Fruit fly (Drosophila melanogaster) whole organism, embryonic: ENCODE data around the gene Gs2.

Experiments
- CG10274 ChIP-seq: fragments of 200-800 bp; sonication (Bioruptor generic); optimal IDR thresholded peaks from 3 replicates; lab custom pipeline; 2017; ENCODE audit warnings: missing biosample characterization, mild to moderate bottlenecking, missing genetic modification characterization
- CG10366 ChIP-seq: fragments of 200-800 bp; sonication (Bioruptor generic); IDR thresholded peaks from 2 replicates; pipeline ENCODE4 v1.3.6; 2022; ENCODE audit warnings: missing biosample characterization, missing genetic modification characterization
- CG11085 ChIP-seq: fragments of 200-800 bp; sonication (Bioruptor generic); IDR thresholded peaks from 2 replicates; pipeline ENCODE4 v1.3.6; 2022; ENCODE audit warnings: missing biosample characterization, missing genetic modification characterization
- CG13424 ChIP-seq: fragments of 200-800 bp; sonication (Bioruptor generic); optimal IDR thresholded peaks from 2 replicates; lab custom pipeline; 2019; ENCODE audit warnings: missing biosample characterization, mild to moderate bottlenecking, missing genetic modification characterization, moderate library complexity
- CG13624 ChIP-seq: fragments of 200-800 bp; sonication (Bioruptor generic); optimal IDR thresholded peaks from 2 replicates; lab custom pipeline; 2016; ENCODE audit warnings: missing biosample characterization, missing genetic modification characterization
- CG14050 ChIP-seq: fragments of 200-800 bp; sonication (Bioruptor generic); IDR thresholded peaks from 3 replicates; pipeline ENCODE4 v1.3.6; 2022; ENCODE audit warnings: missing biosample characterization, missing genetic modification characterization
- CG14710 ChIP-seq: fragments of 200-800 bp; sonication (Bioruptor generic); optimal IDR thresholded peaks from 3 replicates; lab custom pipeline; 2019; ENCODE audit warnings: missing biosample characterization, mild to moderate bottlenecking, missing genetic modification characterization, moderate library complexity
- CG1647 ChIP-seq: fragments of 200-800 bp; sonication (Bioruptor generic); optimal IDR thresholded peaks from 3 replicates; lab custom pipeline; 2016; ENCODE audit warnings: missing biosample characterization, missing genetic modification characterization
- CG17186 ChIP-seq: fragments of 200-800 bp; sonication (Bioruptor generic); optimal IDR thresholded peaks from 3 replicates; lab custom pipeline; 2017; ENCODE audit warnings: missing biosample characterization, missing genetic modification reagents, missing genetic modification characterization
- CG17361 ChIP-seq: fragments of 200-800 bp; sonication (Bioruptor generic); IDR thresholded peaks from 3 replicates; pipeline ENCODE4 v1.3.6; 2022; ENCODE audit warnings: missing biosample characterization, missing genetic modification characterization
- CG2712 ChIP-seq: fragments of 200-800 bp; optimal IDR thresholded peaks from 3 replicates; lab custom pipeline; 2019; ENCODE audit warnings: missing biosample characterization, mild to moderate bottlenecking, missing genetic modification characterization, moderate library complexity
- CG31388 ChIP-seq: fragments of 200-800 bp; sonication (Bioruptor generic); optimal IDR thresholded peaks from 2 replicates; lab custom pipeline; 2016; ENCODE audit warnings: missing biosample characterization, missing genetic modification characterization
- CG32532 ChIP-seq: fragments of 200-800 bp; sonication (Bioruptor generic); IDR thresholded peaks from 2 replicates; pipeline ENCODE4 v1.3.6; 2022; ENCODE audit warnings: missing biosample characterization, missing genetic modification characterization
- CG4707 ChIP-seq: fragments of 200-800 bp; sonication (Bioruptor generic); optimal IDR thresholded peaks from 2 replicates; lab custom pipeline; 2018; ENCODE audit warnings: missing biosample characterization, mild to moderate bottlenecking, missing genetic modification characterization, moderate library complexity
- CG6683 ChIP-seq: fragments of 200-800 bp; sonication (Bioruptor generic); optimal IDR thresholded peaks from 2 replicates; lab custom pipeline; 2017; ENCODE audit warnings: missing biosample characterization, mild to moderate bottlenecking, missing genetic modification characterization, missing genetic modification reagents
- CG7357 ChIP-seq: fragments of 200-800 bp; sonication (Bioruptor generic); IDR thresholded peaks from 3 replicates; pipeline ENCODE4 v1.3.6; 2022; ENCODE audit warnings: missing biosample characterization, missing genetic modification characterization
- CG7745 ChIP-seq: fragments of 200-800 bp; sonication (Bioruptor generic); optimal IDR thresholded peaks from 2 replicates; lab custom pipeline; 2018; ENCODE audit warnings: missing biosample characterization, mild to moderate bottlenecking, missing genetic modification characterization, moderate library complexity
- CG8478 ChIP-seq: fragments of >200 bp; optimal IDR thresholded peaks from 2 replicates; lab custom pipeline; 2018
- D ChIP-seq, 2 experiments: fragments of 200-800 bp in 1 of 2; fragments of >200 bp in 1 of 2; sonication (Bioruptor generic) in 1 of 2; optimal IDR thresholded peaks; 2 replicates in 1 of 2; 3 replicates in 1 of 2; lab custom pipeline; 2017; ENCODE audit warnings: mild to moderate bottlenecking in 1 of 2, missing biosample characterization in 1 of 2, missing genetic modification characterization in 1 of 2, missing genetic modification reagents in 1 of 2
- Deaf1 ChIP-seq: fragments of 200-800 bp; optimal IDR thresholded peaks from 3 replicates; lab custom pipeline; 2019; ENCODE audit warnings: missing biosample characterization, mild to moderate bottlenecking, missing genetic modification characterization, moderate library complexity
- Dref ChIP-seq: fragments of 200-800 bp; sonication (Bioruptor generic); IDR thresholded peaks from 2 replicates; pipeline ENCODE4 v1.3.6; 2022; ENCODE audit warnings: missing biosample characterization, missing genetic modification characterization
- Eip74EF ChIP-seq, 2 experiments: fragments of 200-800 bp in 1 of 2; fragments of >200 bp in 1 of 2; sonication (Bioruptor generic) in 1 of 2; optimal IDR thresholded peaks; 2 replicates each; lab custom pipeline; 2017 to 2019; ENCODE audit warnings: missing biosample characterization in 2 of 2, missing genetic modification characterization in 2 of 2, mild to moderate bottlenecking in 1 of 2, moderate library complexity in 1 of 2
- Hand ChIP-seq: fragments of 200-800 bp; sonication (Bioruptor generic); optimal IDR thresholded peaks from 2 replicates; lab custom pipeline; 2017; ENCODE audit warnings: mild to moderate bottlenecking, missing biosample characterization, missing genetic modification reagents, missing genetic modification characterization
- MESR4 ChIP-seq: fragments of 200-800 bp; sonication (Bioruptor generic); optimal IDR thresholded peaks from 2 replicates; lab custom pipeline; 2018; ENCODE audit warnings: missing biosample characterization, mild to moderate bottlenecking, missing genetic modification characterization, moderate library complexity
- Med ChIP-seq: fragments of 200-800 bp; sonication (Bioruptor generic); peaks from one replicate; lab custom pipeline; 2016; ENCODE audit warnings: missing biosample characterization, missing genetic modification characterization, mild to moderate bottlenecking, inconsistent platforms, moderate library complexity
- Oli ChIP-seq: fragments of 200-800 bp; sonication (Bioruptor generic); optimal IDR thresholded peaks from 2 replicates; lab custom pipeline; 2018; ENCODE audit warnings: missing biosample characterization, mild to moderate bottlenecking, missing genetic modification characterization, moderate library complexity
- Pdp1 ChIP-seq, 2 experiments: fragments of 200-800 bp; sonication (Bioruptor generic); optimal IDR thresholded peaks; 3 replicates each; lab custom pipeline; 2016; ENCODE audit warnings: missing biosample characterization in 2 of 2, missing genetic modification characterization in 2 of 2, mild to moderate bottlenecking in 1 of 2, moderate library complexity in 1 of 2
- Sox102F ChIP-seq: fragments of 200-800 bp; sonication (Bioruptor generic); optimal IDR thresholded peaks from 2 replicates; lab custom pipeline; 2018; ENCODE audit warnings: missing biosample characterization, mild to moderate bottlenecking, missing genetic modification characterization, moderate library complexity
- Sry-β ChIP-seq: fragments of 200-800 bp; sonication (Bioruptor generic); optimal IDR thresholded peaks from 2 replicates; lab custom pipeline; 2018; ENCODE audit warnings: missing biosample characterization, mild to moderate bottlenecking, missing genetic modification characterization, moderate library complexity
- Ssrp ChIP-seq: fragments of 200-800 bp; sonication (Bioruptor generic); optimal IDR thresholded peaks from 2 replicates; lab custom pipeline; 2018; ENCODE audit warnings: missing biosample characterization, mild to moderate bottlenecking, missing genetic modification characterization, moderate library complexity
- TFAM ChIP-seq: fragments of 200-800 bp; sonication (Bioruptor generic); optimal IDR thresholded peaks from 2 replicates; lab custom pipeline; 2017; ENCODE audit warnings: missing biosample characterization, missing genetic modification characterization, inconsistent platforms
- Xbp1 ChIP-seq: fragments of 200-800 bp; sonication (Bioruptor generic); optimal IDR thresholded peaks from 3 replicates; lab custom pipeline; 2016; ENCODE audit warnings: missing biosample characterization, mild to moderate bottlenecking, missing genetic modification characterization
- amos ChIP-seq: fragments of 200-800 bp; sonication (Bioruptor generic); IDR thresholded peaks from 2 replicates; pipeline ENCODE4 v1.3.6; 2022; ENCODE audit warnings: missing biosample characterization, missing genetic modification characterization; ENCODE audit not compliant: partially characterized antibody
- chm ChIP-seq: fragments of 200-800 bp; sonication (Bioruptor generic); IDR thresholded peaks from 2 replicates; pipeline ENCODE4 v1.3.6; 2022; ENCODE audit warnings: missing biosample characterization, missing genetic modification characterization
- dmrt11E ChIP-seq: fragments of 200-800 bp; sonication (Bioruptor generic); optimal IDR thresholded peaks from 3 replicates; lab custom pipeline; 2018; ENCODE audit warnings: missing biosample characterization, mild to moderate bottlenecking, missing genetic modification characterization, moderate library complexity
- fru ChIP-seq: fragments of >200 bp; optimal IDR thresholded peaks from 2 replicates; lab custom pipeline; 2017
- gcm ChIP-seq: fragments of 200-800 bp; sonication (Bioruptor generic); optimal IDR thresholded peaks from 2 replicates; lab custom pipeline; 2019; ENCODE audit warnings: missing biosample characterization, mild to moderate bottlenecking, missing genetic modification characterization, moderate library complexity
- grau ChIP-seq: fragments of 200-800 bp; optimal IDR thresholded peaks from 3 replicates; lab custom pipeline; 2019; ENCODE audit warnings: missing biosample characterization, mild to moderate bottlenecking, missing genetic modification characterization, moderate library complexity
- kni ChIP-seq: fragments of 200-800 bp; sonication (Bioruptor generic); optimal IDR thresholded peaks from 3 replicates; lab custom pipeline; 2017; ENCODE audit warnings: mild to moderate bottlenecking, missing biosample characterization, missing genetic modification reagents, missing genetic modification characterization
- knrl ChIP-seq: fragments of 200-800 bp; sonication (Bioruptor generic); IDR thresholded peaks from 3 replicates; pipeline ENCODE4 v1.3.6; 2022; ENCODE audit warnings: missing biosample characterization, missing genetic modification characterization; ENCODE audit not compliant: partially characterized antibody
- odd ChIP-seq: fragments of 200-800 bp; sonication (Bioruptor generic); optimal IDR thresholded peaks from 2 replicates; lab custom pipeline; 2017; ENCODE audit warnings: missing biosample characterization, mild to moderate bottlenecking, missing genetic modification characterization
- otp ChIP-seq: fragments of 200-800 bp; sonication (Bioruptor generic); IDR thresholded peaks from 3 replicates; pipeline ENCODE4, ENCODE4 v1.3.6; 2022; ENCODE audit warnings: missing biosample characterization, missing genetic modification characterization
- ro ChIP-seq: fragments of 200-800 bp; sonication (Bioruptor generic); IDR thresholded peaks from 2 replicates; pipeline ENCODE4 v1.3.6; 2022; ENCODE audit warnings: missing biosample characterization, missing genetic modification characterization
- row ChIP-seq: fragments of 200-800 bp; sonication (Bioruptor generic); IDR thresholded peaks from 3 replicates; pipeline ENCODE4 v1.3.6; 2022; ENCODE audit warnings: missing biosample characterization, missing genetic modification characterization
- salm ChIP-seq: fragments of 200-800 bp; sonication (Bioruptor generic); optimal IDR thresholded peaks from 2 replicates; lab custom pipeline; 2018; ENCODE audit warnings: missing biosample characterization, mild to moderate bottlenecking, missing genetic modification characterization
- sens ChIP-seq: fragments of 200-800 bp; sonication (Bioruptor generic); peaks from one replicate; lab custom pipeline; 2016; ENCODE audit warnings: missing biosample characterization, missing genetic modification characterization
- sr ChIP-seq: fragments of 200-800 bp; sonication (Bioruptor generic); IDR thresholded peaks from 3 replicates; pipeline ENCODE4 v1.3.6; 2022; ENCODE audit warnings: missing biosample characterization, missing genetic modification characterization
- sug ChIP-seq: fragments of 200-800 bp; optimal IDR thresholded peaks from 2 replicates; lab custom pipeline; 2019; ENCODE audit warnings: missing biosample characterization, mild to moderate bottlenecking, missing genetic modification characterization, moderate library complexity
- tll ChIP-seq, 2 experiments: fragments of 200-800 bp in 1 of 2; fragments of >200 bp in 1 of 2; sonication (Bioruptor generic) in 1 of 2; optimal IDR thresholded peaks; 2 replicates each; lab custom pipeline; 2017 to 2019; ENCODE audit warnings: missing biosample characterization in 2 of 2, missing genetic modification characterization in 2 of 2, mild to moderate bottlenecking in 1 of 2, moderate library complexity in 1 of 2
- tx ChIP-seq: fragments of 200-800 bp; sonication (Bioruptor generic); optimal IDR thresholded peaks from 2 replicates; lab custom pipeline; 2016; ENCODE audit warnings: missing biosample characterization, missing genetic modification characterization
- usp ChIP-seq: fragments of >200 bp; optimal IDR thresholded peaks from 2 replicates; lab custom pipeline; 2017; ENCODE audit warnings: missing biosample characterization, missing genetic modification characterization

Gene Gs2

DNA sequence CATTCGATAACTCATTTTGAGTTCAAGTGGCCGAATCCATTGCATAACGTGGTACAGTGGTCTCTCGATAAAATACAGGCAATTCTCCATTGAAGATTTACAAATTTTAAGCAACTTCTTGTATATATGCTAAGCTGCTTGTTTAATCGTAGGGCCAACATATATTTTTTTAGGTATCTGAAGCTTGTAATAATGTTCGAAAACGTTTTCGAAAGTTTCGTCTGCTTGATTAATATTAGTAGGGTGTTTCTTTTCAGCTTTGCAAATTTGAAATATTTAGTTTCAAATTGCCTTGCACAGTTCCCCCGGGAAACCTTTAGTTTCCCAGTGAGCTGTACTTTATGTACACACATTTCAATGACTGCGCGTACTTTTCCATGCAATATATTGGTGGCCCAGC is 42.9 kb upstream of the Gs2 start (continued):
- peak; percentile 40 for TF ChIP-seq Oli (tag; lab: Kevin White, UChicago)
- TF ChIP-seq CG1647 (GFP tag; lab: Kevin White, UChicago): no peak
- no peak for TF ChIP-seq CG10366 (GFP tag; lab: Robert Waterston, UW)
- peak in 1 of 2 experiments; percentile 11 for TF ChIP-seq Pdp1 (GFP tag; optimal IDR thresholded peaks at IDR 0.05; lab: Kevin White, UChicago)
- TF ChIP-seq salm: no peak
- no peak for TF ChIP-seq CG14050 (GFP tag; lab: Robert Waterston, UW)
- no peak for TF ChIP-seq Hand
- TF ChIP-seq CG8478 (lab: Kevin White, UChicago): no peak
- no peak for TF ChIP-seq Sry-β (GFP tag; lab: Kevin White, UChicago)
- no peak for TF ChIP-seq CG13624 (GFP tag; lab: Kevin White, UChicago)
- TF ChIP-seq CG17361 (GFP tag; lab: Robert Waterston, UW): no peak
- no peak for TF ChIP-seq Dref (GFP tag; lab: Robert Waterston, UW)
- TF ChIP-seq gcm (GFP tag; lab: Kevin White, UChicago): no peak
- no peak for TF ChIP-seq knrl (GFP tag; lab: Robert Waterston, UW)
- TF ChIP-seq CG7745: no peak
- TF ChIP-seq CG17186 (GFP tag; lab: Kevin White, UChicago): no peak
- TF ChIP-seq CG10274 (GFP tag; lab: Kevin White, UChicago): no peak
- no peak for TF ChIP-seq Deaf1 (tag; lab: Kevin White, UChicago)
- TF ChIP-seq D (optimal IDR thresholded peaks at IDR 0.05; lab: Kevin White, UChicago): no peak
- TF ChIP-seq D (GFP tag; optimal IDR thresholded peaks at IDR 0.05; lab: Kevin White, UChicago): no peak
- no peak for TF ChIP-seq tx (GFP tag; lab: Kevin White, UChicago)
- no peak for TF ChIP-seq otp
- peak; percentile 45 for TF ChIP-seq Med
- peak; percentile 3 for TF ChIP-seq Ssrp (tag; lab: Kevin White, UChicago)
- TF ChIP-seq MESR4 (GFP tag; lab: Kevin White, UChicago): no peak
- TF ChIP-seq Eip74EF (GFP tag; optimal IDR thresholded peaks at IDR 0.05; lab: Kevin White, UChicago): no peak
- no peak for TF ChIP-seq sug (tag; lab: Kevin White, UChicago)
- no peak for TF ChIP-seq kni (GFP tag; lab: Kevin White, UChicago)
- no peak for TF ChIP-seq dmrt11E (tag; lab: Kevin White, UChicago)
- no peak for TF ChIP-seq tll (GFP tag; optimal IDR thresholded peaks at IDR 0.05; lab: Kevin White, UChicago)
- no peak for TF ChIP-seq amos (GFP tag; lab: Robert Waterston, UW)
- TF ChIP-seq ro: no peak
- TF ChIP-seq CG32532 (GFP tag; lab: Robert Waterston, UW): no peak
- no peak for TF ChIP-seq fru (lab: Kevin White, UChicago)
- TF ChIP-seq grau (tag; lab: Kevin White, UChicago): peak; percentile 61
- no peak for TF ChIP-seq chm (GFP tag; lab: Robert Waterston, UW)
- TF ChIP-seq CG2712 (tag; lab: Kevin White, UChicago): no peak
- peak; percentile 33 for TF ChIP-seq CG13424 (tag; lab: Kevin White, UChicago)
- no peak for TF ChIP-seq CG4707 (GFP tag; lab: Kevin White, UChicago)
- TF ChIP-seq row (GFP tag; lab: Robert Waterston, UW): peak; percentile 28; the same call in 2 of the 3 replicates
- TF ChIP-seq odd (GFP tag; lab: Kevin White, UChicago): no peak
- no peak for TF ChIP-seq usp
- TF ChIP-seq sr (GFP tag; lab: Robert Waterston, UW): no peak
- TF ChIP-seq sens (GFP tag; lab: Kevin White, UChicago): peak; percentile 75
- no peak for TF ChIP-seq CG7357
- no peak for TF ChIP-seq Xbp1 (GFP tag; lab: Kevin White, UChicago)
- no peak for TF ChIP-seq TFAM (GFP tag; lab: Kevin White, UChicago)
- no peak for TF ChIP-seq CG31388 (GFP tag; lab: Kevin White, UChicago)
- TF ChIP-seq Sox102F (GFP tag; lab: Kevin White, UChicago): peak; percentile 44
- TF ChIP-seq CG14710 (tag; lab: Kevin White, UChicago): no peak
- no peak for TF ChIP-seq CG6683
- TF ChIP-seq CG11085: no peak
